Worm (Caenorhabditis elegans) whole organism, L4/young adult: ENCODE results near the gene nas-22.

Experiments used
- W03F9.2 ChIP-seq: fragments of 150-350 bp; optimal IDR thresholded peaks from 2 replicates; lab custom pipeline; 2014; ENCODE audit warnings: missing biosample characterization, missing genetic modification characterization
- him-1 ChIP-seq: sonication (generic microtip); optimal IDR thresholded peaks from 2 replicates; lab custom pipeline; 2016; ENCODE audit warnings: missing genotype, missing genetic modification reagents, missing genetic modification characterization, missing compliant biosample characterization

- no peak for TF ChIP-seq W03F9.2
- no peak for TF ChIP-seq him-1 (tag; lab: Kevin White, UChicago)
These were observed 52.5 kb downstream of the nas-22 start for ce11 chrV:11526927-11527491.
